Worm (Caenorhabditis elegans) whole organism, L4 larva: ENCODE measurements around the gene T12A2.3.

Experiments
- F44E2.7 ChIP-seq: fragments of 200-800 bp; sonication (Bioruptor generic); IDR thresholded peaks from 2 replicates; pipeline ENCODE4 v2.1.2; 2022; ENCODE audit warnings: missing genetic modification characterization, missing compliant biosample characterization
- ZK337.2 ChIP-seq: fragments of 200-800 bp; sonication (Bioruptor generic); IDR thresholded peaks from 2 replicates; pipeline ENCODE4 v1.3.6; 2022; ENCODE audit warnings: missing genetic modification reagents, missing genetic modification characterization, missing compliant biosample characterization
- ZK546.5 ChIP-seq, 2 experiments: sonication (generic microtip); optimal IDR thresholded peaks; 2 replicates each; lab custom pipeline; 2017; ENCODE audit warnings: missing biosample characterization in 2 of 2, missing genetic modification characterization in 2 of 2
- aha-1 ChIP-seq: fragments of 150-350 bp; peaks from one replicate; lab custom pipeline; 2014; ENCODE audit warnings: missing biosample characterization, missing genetic modification characterization
- ceh-32 ChIP-seq: sonication (generic microtip); optimal IDR thresholded peaks from 2 replicates; lab custom pipeline; 2016; ENCODE audit warnings: mild to moderate bottlenecking, missing genetic modification characterization, missing compliant biosample characterization; ENCODE audit not compliant: poor library complexity
- ceh-62 ChIP-seq: sonication (generic microtip); optimal IDR thresholded peaks from 2 replicates; lab custom pipeline; 2017; ENCODE audit warnings: missing biosample characterization, missing genetic modification characterization
- daf-16 ChIP-seq, 3 experiments: sonication (generic microtip); optimal IDR thresholded peaks; 2 replicates each; lab custom pipeline; 2016 to 2017; ENCODE audit warnings: missing genetic modification characterization in 3 of 3, missing genetic modification reagents in 3 of 3, mild to moderate bottlenecking in 2 of 3, missing compliant biosample characterization in 2 of 3, missing biosample characterization in 1 of 3, moderate library complexity in 1 of 3
- daf-8 ChIP-seq: fragments of 200-800 bp; sonication (Bioruptor generic); IDR thresholded peaks from 2 replicates; pipeline ENCODE4 v1.3.6; 2022; ENCODE audit warnings: missing genetic modification characterization, missing compliant biosample characterization
- dve-1 ChIP-seq: sonication (generic microtip); optimal IDR thresholded peaks from 2 replicates; lab custom pipeline; 2017; ENCODE audit warnings: antibody characterized with exemption, mild to moderate bottlenecking, missing genetic modification characterization, missing compliant biosample characterization; ENCODE audit not compliant: insufficient read depth
- gei-8 ChIP-seq: fragments of 200-800 bp; sonication (Bioruptor generic); optimal IDR thresholded peaks from 2 replicates; lab custom pipeline; 2018; ENCODE audit warnings: mild to moderate bottlenecking, missing genetic modification characterization, missing compliant biosample characterization
- lin-39 ChIP-seq: fragments of 150-350 bp; optimal IDR thresholded peaks from 2 replicates; lab custom pipeline; 2014; ENCODE audit warnings: missing biosample characterization, missing genetic modification reagents, missing genetic modification characterization
- mdt-29 ChIP-seq: fragments of 200-800 bp; sonication (Bioruptor generic); IDR thresholded peaks from 2 replicates; pipeline ENCODE4 v1.3.6; 2022; ENCODE audit warnings: missing genetic modification reagents, missing genetic modification characterization, missing compliant biosample characterization
- mxl-3 ChIP-seq: fragments of 200-800 bp; sonication (Bioruptor generic); optimal IDR thresholded peaks from 2 replicates; lab custom pipeline; 2018; ENCODE audit warnings: mild to moderate bottlenecking, missing genetic modification characterization, missing compliant biosample characterization
- nhr-111 ChIP-seq: fragments of 200-800 bp; sonication (Bioruptor generic); optimal IDR thresholded peaks from 2 replicates; lab custom pipeline; 2018; ENCODE audit warnings: mild to moderate bottlenecking, missing genetic modification characterization, missing compliant biosample characterization
- nhr-25 ChIP-seq: sonication (generic microtip); optimal IDR thresholded peaks from 2 replicates; lab custom pipeline; 2017; ENCODE audit warnings: missing genetic modification characterization, mild to moderate bottlenecking, missing compliant biosample characterization, antibody characterized with exemption, moderate library complexity, borderline replicate concordance; ENCODE audit not compliant: insufficient read depth
- nhr-28 ChIP-seq: fragments of 150-350 bp; optimal IDR thresholded peaks from 2 replicates; lab custom pipeline; 2014; ENCODE audit warnings: missing biosample characterization, missing genetic modification characterization
- nhr-42 ChIP-seq: fragments of 200-800 bp; sonication (Bioruptor generic); IDR thresholded peaks from 2 replicates; pipeline ENCODE4 v1.3.6; 2022; ENCODE audit warnings: missing genetic modification characterization, missing compliant biosample characterization
- nhr-6 ChIP-seq: fragments of 150-350 bp; optimal IDR thresholded peaks from 2 replicates; lab custom pipeline; 2014; ENCODE audit warnings: missing biosample characterization, missing genetic modification characterization
- nhr-76 ChIP-seq: fragments of 150-350 bp; optimal IDR thresholded peaks from 2 replicates; lab custom pipeline; 2014; ENCODE audit warnings: missing biosample characterization, missing genetic modification characterization
- nhr-77 ChIP-seq: fragments of 150-350 bp; optimal IDR thresholded peaks from 2 replicates; lab custom pipeline; 2014; ENCODE audit warnings: missing biosample characterization, missing genetic modification characterization
- pha-4 ChIP-seq, 2 experiments: fragments of 150-350 bp in 1 of 2; fragments of 200-800 bp in 1 of 2; sonication (Bioruptor generic) in 1 of 2; IDR thresholded peaks in 1 of 2; optimal IDR thresholded peaks in 1 of 2; 2 replicates each; pipeline versions ENCODE4 v1.3.6 to Lab custom; 2014 to 2022; ENCODE audit warnings: missing genetic modification characterization in 2 of 2, missing genetic modification reagents in 2 of 2, missing biosample characterization in 1 of 2, missing compliant biosample characterization in 1 of 2
- php-3 ChIP-seq: fragments of 200-800 bp; sonication (Bioruptor generic); IDR thresholded peaks from 2 replicates; pipeline ENCODE4 v1.3.6; 2022; ENCODE audit warnings: missing genetic modification reagents, missing genetic modification characterization, missing compliant biosample characterization
- pqm-1 ChIP-seq: sonication (generic microtip); optimal IDR thresholded peaks from 2 replicates; lab custom pipeline; 2017; ENCODE audit warnings: missing biosample characterization, missing genetic modification characterization
- snpc-1.2 ChIP-seq: fragments of 200-800 bp; sonication (Bioruptor generic); IDR thresholded peaks from 2 replicates; pipeline ENCODE4 v1.3.6; 2022; ENCODE audit warnings: missing genetic modification reagents, missing genetic modification characterization, missing compliant biosample characterization
- snpc-4 ChIP-seq: fragments of 150-350 bp; optimal IDR thresholded peaks from 2 replicates; lab custom pipeline; 2014; ENCODE audit warnings: missing biosample characterization, missing genetic modification characterization
- spr-1 ChIP-seq: sonication (generic microtip); optimal IDR thresholded peaks from 2 replicates; lab custom pipeline; 2016; ENCODE audit warnings: mild to moderate bottlenecking, missing genetic modification characterization, missing compliant biosample characterization
- spr-3 ChIP-seq: fragments of 200-800 bp; sonication (Bioruptor generic); optimal IDR thresholded peaks from 2 replicates; lab custom pipeline; 2018; ENCODE audit warnings: mild to moderate bottlenecking, missing genetic modification characterization, missing compliant biosample characterization
- unc-39 ChIP-seq: sonication (generic microtip); optimal IDR thresholded peaks from 2 replicates; lab custom pipeline; 2017; ENCODE audit warnings: missing biosample characterization, missing genetic modification characterization
- unc-62 ChIP-seq, 3 experiments: fragments of 150-350 bp in 1 of 3; sonication (generic microtip); optimal IDR thresholded peaks in 2 of 3; peaks in 1 of 3; 1 replicate in 1 of 3; 2 replicates in 2 of 3; lab custom pipeline; 2014 to 2017; ENCODE audit warnings: missing biosample characterization in 3 of 3, missing genetic modification characterization in 3 of 3, missing genetic modification reagents in 3 of 3, missing genotype in 1 of 3
- zfp-3 ChIP-seq: fragments of 200-800 bp; sonication (Bioruptor generic); conservative IDR thresholded peaks from 2 replicates; pipeline ENCODE4 v1.3.6; 2022; ENCODE audit warnings: missing genetic modification reagents, missing genetic modification characterization, missing compliant biosample characterization
- zip-11 ChIP-seq: fragments of 200-800 bp; sonication (Bioruptor generic); IDR thresholded peaks from 2 replicates; pipeline ENCODE4 v1.3.6; 2022; ENCODE audit warnings: missing genetic modification characterization, missing compliant biosample characterization
- ztf-7 ChIP-seq: fragments of 150-350 bp; optimal IDR thresholded peaks from 2 replicates; lab custom pipeline; 2014; ENCODE audit warnings: missing biosample characterization, missing genetic modification characterization

T12A2.3 gene

ce11 chrIII:6221403-6221802 is 19.2 kb upstream of the T12A2.3 start:
- TF ChIP-seq php-3 (GFP tag; lab: Robert Waterston, UW) (no peak), nhr-76 (tag; lab: Kevin White, UChicago) (no peak), aha-1 (tag; lab: Kevin White, UChicago) (peak; percentile 56), unc-39 (no peak), lin-39 (no peak)

DNA sequence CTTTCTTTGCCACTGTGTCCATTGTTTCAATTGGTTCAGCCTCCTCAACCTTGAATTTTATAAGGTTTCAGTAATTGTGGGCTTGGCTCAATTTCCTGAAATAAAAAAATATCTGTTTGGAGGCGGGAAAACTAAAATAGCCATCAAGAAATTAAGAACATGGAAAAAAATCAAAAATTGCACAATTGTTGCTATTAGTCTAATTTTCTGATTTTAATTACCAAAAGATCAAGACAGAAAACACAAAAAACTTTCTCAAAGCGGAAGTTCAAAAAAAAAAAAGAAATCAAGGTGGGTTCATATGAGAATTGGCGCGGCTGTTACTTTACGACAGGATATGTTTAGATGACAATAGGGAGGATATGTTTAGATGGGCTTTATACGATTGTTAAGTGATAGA is 9.8 kb upstream of the T12A2.3 start, which contains the start of gene esyt-2:
Gene esyt-2, minus strand, starts transcription at position 101 of the 400 bp plus-strand sequence.
- TF ChIP-seq zip-11 (GFP tag; lab: Robert Waterston, UW) (no peak), unc-62 (GFP tag; optimal IDR thresholded peaks at IDR 0.05 in 1 of 2; lab: Kevin White, UChicago) (peak in 1 of 2 experiments; percentile 47), unc-62 (tag; optimal IDR thresholded peaks at IDR 0.05; lab: Kevin White, UChicago) (no peak)
- TF ChIP-seq, all 104 proteins: peak for 1

DNA sequence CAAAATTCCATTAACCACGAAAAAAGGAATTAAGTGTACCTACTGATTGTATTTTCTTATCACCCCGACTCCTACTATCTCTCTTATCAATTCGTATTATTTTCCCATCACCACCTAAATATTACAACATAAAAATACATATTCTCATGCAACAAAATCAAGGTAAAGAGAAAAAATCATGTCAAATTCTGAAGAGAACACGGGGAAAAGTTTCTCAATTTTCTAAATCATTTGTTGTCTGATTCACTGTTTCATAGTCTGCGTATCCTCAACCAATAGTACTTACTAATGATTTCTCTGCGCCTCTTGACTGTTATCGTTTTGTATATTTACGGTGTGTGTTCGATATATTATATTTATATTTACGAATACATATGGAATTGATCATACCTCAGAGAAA is 8.7 kb upstream of the T12A2.3 start:
- no peak for TF ChIP-seq spr-1 (tag; lab: Kevin White, UChicago)
- TF ChIP-seq spr-3 (GFP tag; lab: Kevin White, UChicago) = no peak
- peak; percentile 77 for TF ChIP-seq dve-1 (tag; lab: Kevin White, UChicago)
- TF ChIP-seq lin-39 = no peak
- TF ChIP-seq zip-11 (GFP tag; lab: Robert Waterston, UW) = no peak
- TF ChIP-seq pha-4 (GFP tag; IDR thresholded peaks at IDR 0.05; lab: Robert Waterston, UW) = no peak
- TF ChIP-seq pha-4 (tag; optimal IDR thresholded peaks at IDR 0.05; lab: Kevin White, UChicago) = peak; percentile 39
- TF ChIP-seq F44E2.7 (GFP tag; lab: Robert Waterston, UW) = no peak
- no peak for TF ChIP-seq gei-8 (GFP tag; lab: Kevin White, UChicago)
- TF ChIP-seq ceh-62 (tag; lab: Kevin White, UChicago) = no peak
- peak; percentile 73 for TF ChIP-seq php-3 (GFP tag; lab: Robert Waterston, UW)
- TF ChIP-seq nhr-28 = peak; percentile 88
- TF ChIP-seq daf-8 (GFP tag; lab: Robert Waterston, UW) = no peak
- TF ChIP-seq mxl-3 = peak; percentile 51
- peak; percentile 74 for TF ChIP-seq nhr-77 (tag; lab: Kevin White, UChicago)
- TF ChIP-seq nhr-111 (GFP tag; lab: Kevin White, UChicago) = no peak
- peak; percentile 95 for TF ChIP-seq pqm-1 (tag; lab: Kevin White, UChicago)
- no peak for TF ChIP-seq snpc-4 (tag; lab: Kevin White, UChicago)
- TF ChIP-seq zfp-3 = no peak
- no peak for TF ChIP-seq mdt-29 (GFP tag; lab: Robert Waterston, UW)
- TF ChIP-seq ZK337.2 (GFP tag; lab: Robert Waterston, UW) = no peak
- TF ChIP-seq nhr-6 (tag; lab: Kevin White, UChicago) = no peak
- TF ChIP-seq ceh-32 (tag; lab: Kevin White, UChicago) = no peak
- no peak for TF ChIP-seq ztf-7
- no peak for TF ChIP-seq snpc-1.2 (GFP tag; lab: Robert Waterston, UW)
- no peak for TF ChIP-seq daf-16 (GFP tag; optimal IDR thresholded peaks at IDR 0.05; lab: Kevin White, UChicago)
- peak; percentile 80 for TF ChIP-seq daf-16 (tag; optimal IDR thresholded peaks at IDR 0.05; lab: Kevin White, UChicago)

DNA sequence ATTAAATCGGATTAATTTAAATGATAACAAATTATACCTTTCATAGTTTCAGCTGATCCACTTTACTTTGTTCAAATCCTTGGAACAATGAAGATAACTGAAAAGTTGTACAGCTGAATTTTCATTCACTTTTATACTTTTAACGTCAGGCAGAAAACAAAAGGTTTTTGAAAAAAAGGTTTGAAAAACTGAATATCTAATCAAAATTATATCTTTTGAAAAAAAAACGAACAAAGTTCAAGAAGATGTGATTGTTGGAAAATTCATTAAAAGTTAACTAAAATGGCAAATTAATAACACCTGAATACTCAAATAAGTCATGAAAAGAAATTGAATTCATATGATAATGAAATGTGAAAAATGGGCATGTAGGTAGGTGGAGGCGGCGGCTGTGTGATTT is 4.0 kb upstream of the T12A2.3 start, which contains the start of gene T12A2.21:
Gene T12A2.21, minus strand, starts transcription at position 101 of the 400 bp plus-strand sequence.
- TF ChIP-seq unc-62 (GFP tag; optimal IDR thresholded peaks at IDR 0.05 in 1 of 2; lab: Kevin White, UChicago) (no peak), unc-62 (tag; optimal IDR thresholded peaks at IDR 0.05; lab: Kevin White, UChicago) (no peak), ZK546.5 (tag; optimal IDR thresholded peaks at IDR 0.05; lab: Kevin White, UChicago) (no peak)
- TF ChIP-seq, all 104 proteins: peak for 0

ce11 chrIII:6245728-6246127 is 5.1 kb downstream of the T12A2.3 start, which contains the start of gene bcas-2:
Gene bcas-2, minus strand, starts transcription at chrIII:6245828.
- TF ChIP-seq nhr-42 (GFP tag; lab: Robert Waterston, UW) (no peak), nhr-25 (no peak)
